Worm (Caenorhabditis elegans) whole organism, mixed stage, embryonic: ENCODE measurements around the gene dnc-3.

ENCODE experiments used
- ceh-39 ChIP-seq: fragments of 150-350 bp; optimal IDR thresholded peaks from 2 replicates; lab custom pipeline; 2014; ENCODE audit warnings: missing biosample characterization, missing genetic modification characterization
- ceh-43 ChIP-seq: fragments of 200-800 bp; sonication (Bioruptor generic); optimal IDR thresholded peaks from 2 replicates; lab custom pipeline; 2018; ENCODE audit warnings: mild to moderate bottlenecking, missing genetic modification characterization, moderate library complexity, missing compliant biosample characterization
- ceh-83 ChIP-seq: fragments of 200-800 bp; sonication (Bioruptor generic); optimal IDR thresholded peaks from 2 replicates; lab custom pipeline; 2018; ENCODE audit warnings: mild to moderate bottlenecking, missing genetic modification characterization, missing compliant biosample characterization
- cnd-1 ChIP-seq: fragments of 200-800 bp; sonication (Bioruptor generic); optimal IDR thresholded peaks from 2 replicates; lab custom pipeline; 2018; ENCODE audit warnings: mild to moderate bottlenecking, missing genetic modification characterization, missing compliant biosample characterization
- elt-3 ChIP-seq: fragments of 150-350 bp; optimal IDR thresholded peaks from 2 replicates; lab custom pipeline; 2014; ENCODE audit warnings: missing biosample characterization, missing genetic modification characterization
- flh-1 ChIP-seq: fragments of 200-800 bp; sonication (Bioruptor generic); optimal IDR thresholded peaks from 2 replicates; lab custom pipeline; 2018; ENCODE audit warnings: mild to moderate bottlenecking, missing genetic modification characterization, moderate library complexity, missing compliant biosample characterization
- hlh-1 ChIP-seq: fragments of 150-350 bp; optimal IDR thresholded peaks from 2 replicates; lab custom pipeline; 2014; ENCODE audit warnings: missing biosample characterization, missing genetic modification reagents, missing genetic modification characterization
- lin-13 ChIP-seq: fragments of 150-350 bp; optimal IDR thresholded peaks from 2 replicates; lab custom pipeline; 2014; ENCODE audit warnings: missing biosample characterization, missing genetic modification characterization
- nhr-12 ChIP-seq: fragments of 150-350 bp; optimal IDR thresholded peaks from 2 replicates; lab custom pipeline; 2014; ENCODE audit warnings: missing biosample characterization, missing genetic modification characterization
- nhr-237 ChIP-seq: fragments of 150-350 bp; optimal IDR thresholded peaks from 2 replicates; lab custom pipeline; 2014; ENCODE audit warnings: missing biosample characterization, missing genetic modification characterization
- nhr-76 ChIP-seq: sonication (generic microtip); optimal IDR thresholded peaks from 2 replicates; lab custom pipeline; 2017; ENCODE audit warnings: missing biosample characterization, missing genetic modification characterization
- snpc-4 ChIP-seq: fragments of 150-350 bp; optimal IDR thresholded peaks from 2 replicates; lab custom pipeline; 2014; ENCODE audit warnings: missing biosample characterization, missing genetic modification characterization
- unc-62 ChIP-seq: fragments of 150-350 bp; optimal IDR thresholded peaks from 2 replicates; lab custom pipeline; 2014; ENCODE audit warnings: missing biosample characterization, missing genetic modification reagents, missing genetic modification characterization
- ztf-11 ChIP-seq: fragments of 150-350 bp; optimal IDR thresholded peaks from 2 replicates; lab custom pipeline; 2014; ENCODE audit warnings: missing biosample characterization, missing genetic modification characterization

DNA sequence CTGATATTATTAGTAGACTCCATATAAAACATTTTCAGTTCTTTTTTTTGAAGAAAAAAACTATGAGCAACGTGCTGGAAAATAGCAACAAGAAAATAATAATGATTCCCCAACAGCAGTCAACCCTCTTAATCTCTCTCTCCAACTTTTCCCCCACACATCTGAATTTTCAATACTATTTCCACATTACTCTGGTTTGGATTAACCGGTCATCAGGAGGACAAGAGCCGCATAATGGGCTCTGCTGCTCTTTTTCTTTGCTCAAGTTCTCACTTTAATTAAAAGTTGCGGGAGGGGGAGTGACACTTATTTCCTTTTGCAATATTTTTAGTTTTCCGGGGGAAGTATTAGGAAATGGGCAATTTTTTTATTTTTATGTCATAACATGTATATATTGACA is 26.1 kb upstream of the dnc-3 start:
- TF ChIP-seq elt-3 (tag; lab: Kevin White, UChicago) = no peak
- no peak for TF ChIP-seq ceh-39 (tag; lab: Kevin White, UChicago)
- no peak for TF ChIP-seq snpc-4 (tag; lab: Kevin White, UChicago)
- TF ChIP-seq nhr-237 (tag; lab: Kevin White, UChicago) = no peak
- no peak for TF ChIP-seq hlh-1 (tag; lab: Kevin White, UChicago)
- no peak for TF ChIP-seq flh-1 (GFP tag; lab: Kevin White, UChicago)
- no peak for TF ChIP-seq lin-13 (tag; lab: Kevin White, UChicago)
- no peak for TF ChIP-seq nhr-76
- no peak for TF ChIP-seq unc-62 (GFP tag; lab: Kevin White, UChicago)
- no peak for TF ChIP-seq cnd-1 (tag; lab: Kevin White, UChicago)
- TF ChIP-seq nhr-12 = no peak
- no peak for TF ChIP-seq ceh-83 (GFP tag; lab: Kevin White, UChicago)
- no peak for TF ChIP-seq ztf-11 (tag; lab: Kevin White, UChicago)
- TF ChIP-seq ceh-43 (GFP tag; lab: Kevin White, UChicago) = no peak
